Fruit fly (Drosophila melanogaster) whole organism, embryonic: ENCODE data around the gene CG4313.

Experiments
- Aef1 ChIP-seq: fragments of 200-800 bp; sonication (Bioruptor generic); IDR thresholded peaks from 3 replicates; pipeline ENCODE4 v1.3.6; 2022; ENCODE audit warnings: missing biosample characterization, missing genetic modification characterization
- CG10274 ChIP-seq: fragments of 200-800 bp; sonication (Bioruptor generic); optimal IDR thresholded peaks from 3 replicates; lab custom pipeline; 2017; ENCODE audit warnings: missing biosample characterization, mild to moderate bottlenecking, missing genetic modification characterization
- CG10366 ChIP-seq: fragments of 200-800 bp; sonication (Bioruptor generic); IDR thresholded peaks from 2 replicates; pipeline ENCODE4 v1.3.6; 2022; ENCODE audit warnings: missing biosample characterization, missing genetic modification characterization
- CG11093 ChIP-seq: fragments of 200-800 bp; sonication (Bioruptor generic); IDR thresholded peaks from 3 replicates; pipeline ENCODE4 v1.3.6; 2022; ENCODE audit warnings: missing biosample characterization, missing genetic modification characterization
- CG12299 ChIP-seq: fragments of 200-800 bp; sonication (Bioruptor generic); optimal IDR thresholded peaks from 2 replicates; lab custom pipeline; 2018; ENCODE audit warnings: missing biosample characterization, mild to moderate bottlenecking, missing genetic modification characterization
- CG12769 ChIP-seq: fragments of 200-800 bp; sonication (Bioruptor generic); optimal IDR thresholded peaks from 2 replicates; lab custom pipeline; 2019; ENCODE audit warnings: missing biosample characterization, mild to moderate bottlenecking, missing genetic modification characterization, moderate library complexity
- CG13624 ChIP-seq: fragments of 200-800 bp; sonication (Bioruptor generic); optimal IDR thresholded peaks from 2 replicates; lab custom pipeline; 2016; ENCODE audit warnings: missing biosample characterization, missing genetic modification characterization
- CG14014 ChIP-seq: fragments of 200-800 bp; sonication (Bioruptor generic); IDR thresholded peaks from 2 replicates; pipeline ENCODE4 v1.3.6; 2022; ENCODE audit warnings: missing biosample characterization, missing genetic modification characterization
- CG17328 ChIP-seq: fragments of 200-800 bp; sonication (Bioruptor generic); IDR thresholded peaks from 2 replicates; pipeline ENCODE4 v1.3.6; 2022; ENCODE audit warnings: missing biosample characterization, missing genetic modification characterization
- CG17385 ChIP-seq: fragments of 200-800 bp; sonication (Bioruptor generic); optimal IDR thresholded peaks from 3 replicates; lab custom pipeline; 2018; ENCODE audit warnings: missing biosample characterization, mild to moderate bottlenecking, missing genetic modification characterization
- CG17802 ChIP-seq: fragments of 200-800 bp; sonication (Bioruptor generic); optimal IDR thresholded peaks from 2 replicates; lab custom pipeline; 2018; ENCODE audit warnings: missing biosample characterization, mild to moderate bottlenecking, missing genetic modification characterization, moderate library complexity
- CG30431 ChIP-seq: fragments of 200-800 bp; sonication (Bioruptor generic); optimal IDR thresholded peaks from 2 replicates; lab custom pipeline; 2017; ENCODE audit warnings: missing biosample characterization, missing genetic modification characterization
- CG43689 ChIP-seq: fragments of 200-800 bp; sonication (Bioruptor generic); IDR thresholded peaks from 2 replicates; pipeline ENCODE4 v1.3.6; 2022; ENCODE audit warnings: missing biosample characterization, missing genetic modification characterization
- CG4854 ChIP-seq: fragments of 200-800 bp; sonication (Bioruptor generic); optimal IDR thresholded peaks from 2 replicates; lab custom pipeline; 2016; ENCODE audit warnings: missing biosample characterization, missing genetic modification characterization, inconsistent platforms
- CG5245 ChIP-seq: fragments of 200-800 bp; sonication (Bioruptor generic); optimal IDR thresholded peaks from 3 replicates; lab custom pipeline; 2016; ENCODE audit warnings: missing biosample characterization, missing genetic modification characterization
- CG7271 ChIP-seq: fragments of 200-800 bp; sonication (Bioruptor generic); optimal IDR thresholded peaks from 2 replicates; lab custom pipeline; 2018; ENCODE audit warnings: missing biosample characterization, mild to moderate bottlenecking, missing genetic modification characterization, moderate library complexity
- CG7745 ChIP-seq: fragments of 200-800 bp; sonication (Bioruptor generic); optimal IDR thresholded peaks from 2 replicates; lab custom pipeline; 2018; ENCODE audit warnings: missing biosample characterization, mild to moderate bottlenecking, missing genetic modification characterization, moderate library complexity
- CG9215 ChIP-seq: fragments of 200-800 bp; sonication (Bioruptor generic); IDR thresholded peaks from 2 replicates; pipeline ENCODE4 v1.3.6; 2022; ENCODE audit warnings: missing biosample characterization, missing genetic modification characterization
- CG9727 ChIP-seq: fragments of 200-800 bp; sonication (Bioruptor generic); optimal IDR thresholded peaks from 3 replicates; lab custom pipeline; 2017; ENCODE audit warnings: missing biosample characterization, mild to moderate bottlenecking, missing genetic modification characterization
- D19B ChIP-seq: fragments of 200-800 bp; sonication (Bioruptor generic); optimal IDR thresholded peaks from 2 replicates; lab custom pipeline; 2017; ENCODE audit warnings: missing biosample characterization, mild to moderate bottlenecking, missing genetic modification characterization
- Doc2 ChIP-seq: fragments of 200-800 bp; sonication (Bioruptor generic); IDR thresholded peaks from 2 replicates; pipeline ENCODE4 v1.3.6; 2022; ENCODE audit warnings: missing biosample characterization, missing genetic modification characterization
- Elba2 ChIP-seq: fragments of 200-800 bp; sonication (Bioruptor generic); optimal IDR thresholded peaks from 3 replicates; lab custom pipeline; 2016; ENCODE audit warnings: missing biosample characterization, missing genetic modification characterization
- H15 ChIP-seq: fragments of 200-800 bp; sonication (Bioruptor generic); IDR thresholded peaks from 3 replicates; pipeline ENCODE4 v1.3.6; 2022; ENCODE audit warnings: missing biosample characterization, missing genetic modification characterization
- HHEX ChIP-seq: fragments of 200-800 bp; sonication (Bioruptor generic); optimal IDR thresholded peaks from 3 replicates; lab custom pipeline; 2017; ENCODE audit warnings: missing biosample characterization, mild to moderate bottlenecking, missing genetic modification characterization, missing genetic modification reagents
- Med ChIP-seq: fragments of 200-800 bp; sonication (Bioruptor generic); peaks from one replicate; lab custom pipeline; 2016; ENCODE audit warnings: missing biosample characterization, missing genetic modification characterization, mild to moderate bottlenecking, inconsistent platforms, moderate library complexity
- Nf-YA ChIP-seq: fragments of 200-800 bp; sonication (Bioruptor generic); IDR thresholded peaks from 2 replicates; pipeline ENCODE4 v1.3.6; 2022; ENCODE audit warnings: missing biosample characterization, missing genetic modification characterization
- Side ChIP-seq: fragments of 200-800 bp; sonication (Bioruptor generic); optimal IDR thresholded peaks from 2 replicates; lab custom pipeline; 2016; ENCODE audit warnings: missing biosample characterization, missing genetic modification characterization
- TFAM ChIP-seq: fragments of 200-800 bp; sonication (Bioruptor generic); optimal IDR thresholded peaks from 2 replicates; lab custom pipeline; 2017; ENCODE audit warnings: missing biosample characterization, missing genetic modification characterization, inconsistent platforms
- Tbp ChIP-seq: fragments of >200 bp; optimal IDR thresholded peaks from 2 replicates; lab custom pipeline; 2018; ENCODE audit warnings: missing biosample characterization, missing genetic modification characterization
- al ChIP-seq: fragments of 200-800 bp; sonication (Bioruptor generic); IDR thresholded peaks from 2 replicates; pipeline ENCODE4 v1.3.6; 2022; ENCODE audit warnings: missing biosample characterization, missing genetic modification characterization
- amos ChIP-seq: fragments of 200-800 bp; sonication (Bioruptor generic); IDR thresholded peaks from 2 replicates; pipeline ENCODE4 v1.3.6; 2022; ENCODE audit warnings: missing biosample characterization, missing genetic modification characterization; ENCODE audit not compliant: partially characterized antibody
- ap ChIP-seq: fragments of 200-800 bp; sonication (Bioruptor generic); IDR thresholded peaks from 2 replicates; pipeline ENCODE4 v1.3.6; 2022; ENCODE audit warnings: missing biosample characterization, missing genetic modification characterization
- bowl ChIP-seq: fragments of 200-800 bp; sonication (Bioruptor generic); IDR thresholded peaks from 2 replicates; pipeline ENCODE4 v1.3.6; 2022; ENCODE audit warnings: missing biosample characterization, missing genetic modification characterization
- cg ChIP-seq: fragments of 200-800 bp; sonication (Bioruptor generic); optimal IDR thresholded peaks from 3 replicates; lab custom pipeline; 2019; ENCODE audit warnings: missing biosample characterization, mild to moderate bottlenecking, missing genetic modification characterization, moderate library complexity
- chinmo ChIP-seq: fragments of 200-800 bp; sonication (Bioruptor generic); IDR thresholded peaks from 4 replicates; pipeline ENCODE4 v1.3.6; 2022; ENCODE audit warnings: missing biosample characterization, missing genetic modification characterization; ENCODE audit not compliant: partially characterized antibody
- dm ChIP-seq: fragments of 200-800 bp; sonication (Bioruptor generic); optimal IDR thresholded peaks from 3 replicates; lab custom pipeline; 2016; ENCODE audit warnings: missing biosample characterization, missing genetic modification characterization
- fd3F ChIP-seq: fragments of 200-800 bp; sonication (Bioruptor generic); optimal IDR thresholded peaks from 2 replicates; lab custom pipeline; 2018; ENCODE audit warnings: missing biosample characterization, mild to moderate bottlenecking, missing genetic modification characterization, moderate library complexity
- gsb ChIP-seq: fragments of 200-800 bp; sonication (Bioruptor generic); IDR thresholded peaks from 2 replicates; pipeline ENCODE4 v1.3.6; 2022; ENCODE audit warnings: missing biosample characterization, missing genetic modification characterization
- gt ChIP-seq: fragments of 200-800 bp; sonication (Bioruptor generic); IDR thresholded peaks from 2 replicates; pipeline ENCODE4 v1.3.6; 2022; ENCODE audit warnings: missing biosample characterization, missing genetic modification characterization
- hbn ChIP-seq: fragments of 200-800 bp; sonication (Bioruptor generic); IDR thresholded peaks from 2 replicates; pipeline ENCODE4 v1.3.6; 2022; ENCODE audit warnings: missing biosample characterization, missing genetic modification characterization; ENCODE audit not compliant: partially characterized antibody
- ind ChIP-seq: fragments of 200-800 bp; sonication (Bioruptor generic); optimal IDR thresholded peaks from 3 replicates; lab custom pipeline; 2016; ENCODE audit warnings: missing biosample characterization, missing genetic modification characterization
- lab ChIP-seq: fragments of 200-800 bp; sonication (Bioruptor generic); optimal IDR thresholded peaks from 3 replicates; lab custom pipeline; 2017; ENCODE audit warnings: missing biosample characterization, missing genetic modification characterization, mild to moderate bottlenecking, moderate library complexity, missing genetic modification reagents
- pnt ChIP-seq: fragments of 200-800 bp; sonication (Bioruptor generic); optimal IDR thresholded peaks from 3 replicates; lab custom pipeline; 2016; ENCODE audit warnings: missing biosample characterization, missing genetic modification characterization
- pum ChIP-seq: fragments of 200-800 bp; sonication (Bioruptor generic); optimal IDR thresholded peaks from 2 replicates; lab custom pipeline; 2016; ENCODE audit warnings: missing biosample characterization, missing genetic modification characterization
- schlank ChIP-seq: fragments of 200-800 bp; sonication (Bioruptor generic); optimal IDR thresholded peaks from 2 replicates; lab custom pipeline; 2018; ENCODE audit warnings: missing biosample characterization, mild to moderate bottlenecking, missing genetic modification characterization
- sd ChIP-seq: fragments of 200-800 bp; sonication (Bioruptor generic); optimal IDR thresholded peaks from 3 replicates; lab custom pipeline; 2018; ENCODE audit warnings: missing biosample characterization, mild to moderate bottlenecking, missing genetic modification characterization, moderate library complexity
- tgo ChIP-seq: fragments of 200-800 bp; sonication (Bioruptor generic); IDR thresholded peaks from 3 replicates; pipeline ENCODE4 v1.3.6; 2022; ENCODE audit warnings: missing biosample characterization, missing genetic modification characterization
- tio ChIP-seq: fragments of 200-800 bp; sonication (Bioruptor generic); optimal IDR thresholded peaks from 2 replicates; lab custom pipeline; 2017; ENCODE audit warnings: missing biosample characterization, missing genetic modification characterization, inconsistent platforms
- ttk ChIP-seq: fragments of 200-800 bp; sonication (Bioruptor generic); IDR thresholded peaks from 2 replicates; pipeline ENCODE4 v2.1.2; 2022; ENCODE audit warnings: missing biosample characterization, missing genetic modification characterization
- tup ChIP-seq: fragments of 200-800 bp; sonication (Bioruptor generic); optimal IDR thresholded peaks from 2 replicates; lab custom pipeline; 2016; ENCODE audit warnings: missing biosample characterization, mild to moderate bottlenecking, missing genetic modification characterization, moderate library complexity
- tx ChIP-seq: fragments of 200-800 bp; sonication (Bioruptor generic); optimal IDR thresholded peaks from 2 replicates; lab custom pipeline; 2016; ENCODE audit warnings: missing biosample characterization, missing genetic modification characterization

CG4313 gene

DNA sequence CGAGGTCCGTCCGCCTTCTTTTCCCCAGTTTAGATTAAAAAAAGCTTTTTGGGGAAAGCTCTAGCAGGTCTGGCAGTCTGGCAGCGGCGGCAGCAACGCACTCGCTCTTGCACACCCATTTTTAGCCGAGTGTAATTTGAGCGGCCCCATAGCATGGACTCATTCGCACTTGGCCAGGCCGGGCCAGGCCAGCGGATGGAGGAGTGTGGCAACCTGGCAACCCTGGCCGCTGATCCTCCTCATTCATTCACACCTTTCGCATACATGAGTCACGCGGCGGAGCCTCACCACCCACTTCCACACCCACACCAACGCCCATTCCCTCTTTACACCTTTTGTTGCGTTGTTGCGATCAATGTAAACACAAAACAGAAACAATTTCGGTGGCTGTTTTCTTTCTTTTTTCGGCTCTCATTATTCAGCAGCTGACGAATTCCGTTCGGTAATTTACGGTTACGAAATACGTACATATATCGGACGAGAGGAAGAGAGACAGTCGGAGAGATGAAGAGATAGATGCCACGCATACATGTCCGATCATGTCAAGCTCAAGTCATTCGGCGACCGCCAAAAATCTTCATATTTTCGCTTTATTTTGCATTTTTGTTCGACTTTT is 8.7 kb upstream of the CG4313 start (continued):
- no peak for TF ChIP-seq CG14014 (GFP tag; lab: Robert Waterston, UW)
- no peak for TF ChIP-seq fd3F
- no peak for TF ChIP-seq tup (GFP tag; lab: Kevin White, UChicago)
- TF ChIP-seq CG12769 (tag; lab: Kevin White, UChicago): peak; percentile 67
- TF ChIP-seq bowl: no peak
- TF ChIP-seq cg: peak; percentile 3
- TF ChIP-seq HHEX (GFP tag; lab: Kevin White, UChicago): no peak
- TF ChIP-seq gt (GFP tag; lab: Robert Waterston, UW): no peak
- TF ChIP-seq CG9215 (GFP tag; lab: Robert Waterston, UW): no peak
- no peak for TF ChIP-seq Doc2 (GFP tag; lab: Robert Waterston, UW)
- no peak for TF ChIP-seq ind (GFP tag; lab: Kevin White, UChicago)
- TF ChIP-seq tgo (GFP tag; lab: Robert Waterston, UW): no peak
- TF ChIP-seq CG7271 (tag; lab: Kevin White, UChicago): no peak
- TF ChIP-seq CG5245 (GFP tag; lab: Kevin White, UChicago): no peak
- no peak for TF ChIP-seq CG17802 (tag; lab: Kevin White, UChicago)
- no peak for TF ChIP-seq Tbp (GFP tag; lab: Kevin White, UChicago)
- no peak for TF ChIP-seq CG17385 (GFP tag; lab: Kevin White, UChicago)
- 0 out of 4 replicates have a peak, but pooled peaks have one; percentile 48 for TF ChIP-seq chinmo (GFP tag; lab: Robert Waterston, UW)
- no peak for TF ChIP-seq Side (GFP tag; lab: Kevin White, UChicago)
- no peak for TF ChIP-seq Nf-YA (GFP tag; lab: Robert Waterston, UW)
- no peak for TF ChIP-seq pnt (GFP tag; lab: Kevin White, UChicago)
- no peak for TF ChIP-seq H15
- TF ChIP-seq CG10274: no peak
- no peak for TF ChIP-seq pum (GFP tag; lab: Kevin White, UChicago)
- no peak for TF ChIP-seq CG13624 (GFP tag; lab: Kevin White, UChicago)
- TF ChIP-seq Elba2: no peak
- TF ChIP-seq schlank (tag; lab: Kevin White, UChicago): no peak
- no peak for TF ChIP-seq CG4854 (GFP tag; lab: Kevin White, UChicago)
- no peak for TF ChIP-seq amos
- TF ChIP-seq CG9727 (GFP tag; lab: Kevin White, UChicago): no peak
- TF ChIP-seq CG43689 (GFP tag; lab: Robert Waterston, UW): no peak
- peak; percentile 84 for TF ChIP-seq sd (tag; lab: Kevin White, UChicago)
- no peak for TF ChIP-seq hbn
- no peak for TF ChIP-seq TFAM
- TF ChIP-seq CG10366: no peak
- TF ChIP-seq al (GFP tag; lab: Robert Waterston, UW): no peak
- TF ChIP-seq tio: no peak
- peak; percentile 6 for TF ChIP-seq lab (GFP tag; lab: Kevin White, UChicago)
- TF ChIP-seq Med (GFP tag; lab: Kevin White, UChicago): peak; percentile 73
- no peak for TF ChIP-seq CG11093 (GFP tag; lab: Robert Waterston, UW)
- TF ChIP-seq ap (GFP tag; lab: Robert Waterston, UW): no peak
- no peak for TF ChIP-seq dm (GFP tag; lab: Kevin White, UChicago)
- no peak for TF ChIP-seq D19B (GFP tag; lab: Kevin White, UChicago)
- TF ChIP-seq Aef1 (GFP tag; lab: Robert Waterston, UW): no peak
- no peak for TF ChIP-seq tx
- no peak for TF ChIP-seq CG30431 (GFP tag; lab: Kevin White, UChicago)
- TF ChIP-seq CG7745 (tag; lab: Kevin White, UChicago): no peak
- TF ChIP-seq ttk (GFP tag; lab: Robert Waterston, UW): no peak
- TF ChIP-seq gsb (GFP tag; lab: Robert Waterston, UW): no peak
- no peak for TF ChIP-seq CG12299 (tag; lab: Kevin White, UChicago)
- TF ChIP-seq CG17328 (GFP tag; lab: Robert Waterston, UW): no peak
